Worm (Caenorhabditis elegans): ENCODE results near the gene F26H11.4.

DNA sequence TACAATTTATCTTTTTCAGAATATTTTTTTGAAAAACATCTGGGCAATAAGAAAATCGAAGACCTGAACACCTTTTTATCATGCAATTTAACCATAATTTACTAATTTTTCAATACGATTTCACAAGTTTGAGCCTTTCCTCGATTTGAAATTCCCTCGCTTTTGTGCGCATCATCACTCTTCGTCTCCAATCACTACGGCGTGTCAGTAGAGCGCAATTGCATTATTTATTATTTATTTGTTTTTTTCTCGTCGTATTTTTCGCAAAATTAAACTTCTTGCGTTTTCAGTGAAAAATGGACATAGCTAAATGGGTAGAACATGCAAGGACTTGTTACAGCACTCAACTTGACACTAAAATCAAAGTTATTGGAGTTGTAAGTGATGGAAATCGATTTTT, 32.7 kb downstream of the F26H11.4 start, which contains the start of gene smg-8:
- TF ChIP-seq hmbx-1 (tag; optimal IDR thresholded peaks at IDR 0.05), result no peak
- TF ChIP-seq ama-1 (optimal IDR thresholded peaks at IDR 0.05), result no peak
- TF ChIP-seq sea-1 (GFP tag; conservative IDR thresholded peaks at IDR 0.05), result no peak
- no peak for TF ChIP-seq ceh-13 (GFP tag; optimal IDR thresholded peaks at IDR 0.05)
- no peak for TF ChIP-seq pes-1 (GFP tag; IDR thresholded peaks at IDR 0.05)
- TF ChIP-seq ceh-36 (tag; optimal IDR thresholded peaks at IDR 0.05), result no peak
- no peak for TF ChIP-seq tbx-11 (GFP tag; IDR thresholded peaks at IDR 0.05)
- TF ChIP-seq tbx-37 (GFP tag; conservative IDR thresholded peaks at IDR 0.05), result no peak
- TF ChIP-seq tra-4 (tag; optimal IDR thresholded peaks at IDR 0.05), result no peak
- TF ChIP-seq scrt-1 (GFP tag; IDR thresholded peaks at IDR 0.05), result no peak
- no peak for TF ChIP-seq flt-1 (GFP tag; IDR thresholded peaks at IDR 0.05)
- no peak for TF ChIP-seq aly-1 (tag; optimal IDR thresholded peaks at IDR 0.05)

All from whole organism, early embryonic.